Fruit fly (Drosophila melanogaster) whole organism, embryonic: ENCODE measurements around the gene VGlut.

Experiments used
- Adf1 ChIP-seq: fragments of 200-800 bp; sonication (Bioruptor generic); IDR thresholded peaks from 2 replicates; pipeline ENCODE4 v1.3.6; 2022; ENCODE audit warnings: missing biosample characterization, missing genetic modification characterization
- Awh ChIP-seq: fragments of 200-800 bp; sonication (Bioruptor generic); IDR thresholded peaks from 2 replicates; pipeline ENCODE4, ENCODE4 v1.3.6; 2022; ENCODE audit warnings: missing biosample characterization, missing genetic modification characterization
- CG10274 ChIP-seq: fragments of 200-800 bp; sonication (Bioruptor generic); optimal IDR thresholded peaks from 3 replicates; lab custom pipeline; 2017; ENCODE audit warnings: missing biosample characterization, mild to moderate bottlenecking, missing genetic modification characterization
- CG11695 ChIP-seq: fragments of 200-800 bp; sonication (Bioruptor generic); IDR thresholded peaks from 3 replicates; pipeline ENCODE4 v1.3.6; 2022; ENCODE audit warnings: missing biosample characterization, missing genetic modification characterization
- CG12071 ChIP-seq: fragments of 200-800 bp; sonication (Bioruptor generic); optimal IDR thresholded peaks from 3 replicates; lab custom pipeline; 2018; ENCODE audit warnings: missing biosample characterization, mild to moderate bottlenecking, missing genetic modification characterization
- CG13775 ChIP-seq: fragments of 200-800 bp; sonication (Bioruptor generic); optimal IDR thresholded peaks from 3 replicates; lab custom pipeline; 2017; ENCODE audit warnings: missing biosample characterization, mild to moderate bottlenecking, missing genetic modification characterization
- CG15479 ChIP-seq: fragments of 200-800 bp; sonication (Bioruptor generic); optimal IDR thresholded peaks from 3 replicates; lab custom pipeline; 2019; ENCODE audit warnings: missing biosample characterization, mild to moderate bottlenecking, missing genetic modification characterization, moderate library complexity
- CG15601 ChIP-seq: fragments of 200-800 bp; sonication (Bioruptor generic); optimal IDR thresholded peaks from 3 replicates; lab custom pipeline; 2019; ENCODE audit warnings: missing biosample characterization, mild to moderate bottlenecking, missing genetic modification characterization, moderate library complexity
- CG32767 ChIP-seq: fragments of 200-800 bp; sonication (Bioruptor generic); IDR thresholded peaks from 2 replicates; pipeline ENCODE4 v1.3.6; 2022; ENCODE audit warnings: missing biosample characterization, missing genetic modification characterization
- CG3407 ChIP-seq: fragments of 200-800 bp; sonication (Bioruptor generic); optimal IDR thresholded peaks from 2 replicates; lab custom pipeline; 2018; ENCODE audit warnings: missing biosample characterization, mild to moderate bottlenecking, missing genetic modification characterization
- CG3838 ChIP-seq: fragments of 200-800 bp; sonication (Bioruptor generic); optimal IDR thresholded peaks from 3 replicates; lab custom pipeline; 2016; ENCODE audit warnings: missing biosample characterization, missing genetic modification characterization
- CG9727 ChIP-seq: fragments of 200-800 bp; sonication (Bioruptor generic); optimal IDR thresholded peaks from 3 replicates; lab custom pipeline; 2017; ENCODE audit warnings: missing biosample characterization, mild to moderate bottlenecking, missing genetic modification characterization
- CG9932 ChIP-seq: fragments of 200-800 bp; sonication (Bioruptor generic); IDR thresholded peaks from 2 replicates; pipeline ENCODE4 v1.3.6; 2022; ENCODE audit warnings: missing biosample characterization, missing genetic modification characterization
- Dll ChIP-seq: fragments of 200-800 bp; sonication (Bioruptor generic); IDR thresholded peaks from 4 replicates; pipeline ENCODE4 v1.3.6; 2022; ENCODE audit warnings: missing biosample characterization, missing genetic modification characterization; ENCODE audit not compliant: partially characterized antibody
- ERR ChIP-seq: fragments of 200-800 bp; sonication (Bioruptor generic); optimal IDR thresholded peaks from 2 replicates; lab custom pipeline; 2016; ENCODE audit warnings: missing biosample characterization, missing genetic modification characterization
- Fer2 ChIP-seq: fragments of 200-800 bp; sonication (Bioruptor generic); optimal IDR thresholded peaks from 2 replicates; lab custom pipeline; 2018; ENCODE audit warnings: missing biosample characterization, mild to moderate bottlenecking, missing genetic modification characterization, moderate library complexity
- HmgD ChIP-seq: fragments of 200-800 bp; sonication (Bioruptor generic); optimal IDR thresholded peaks from 3 replicates; lab custom pipeline; 2016; ENCODE audit warnings: missing biosample characterization, missing genetic modification characterization
- Meics ChIP-seq: fragments of 200-800 bp; sonication (Bioruptor generic); optimal IDR thresholded peaks from 2 replicates; lab custom pipeline; 2017; ENCODE audit warnings: missing biosample characterization, mild to moderate bottlenecking, missing genetic modification characterization
- NFAT ChIP-seq: fragments of 200-800 bp; sonication (Bioruptor generic); IDR thresholded peaks from 2 replicates; pipeline ENCODE4 v1.3.6; 2022; ENCODE audit warnings: missing biosample characterization, missing genetic modification characterization
- Neu2 ChIP-seq: fragments of 200-800 bp; sonication (Bioruptor generic); optimal IDR thresholded peaks from 3 replicates; lab custom pipeline; 2016; ENCODE audit warnings: missing biosample characterization, missing genetic modification characterization, borderline replicate concordance
- Pdp1 ChIP-seq, 2 experiments: fragments of 200-800 bp; sonication (Bioruptor generic); optimal IDR thresholded peaks; 3 replicates each; lab custom pipeline; 2016; ENCODE audit warnings: missing biosample characterization in 2 of 2, missing genetic modification characterization in 2 of 2, mild to moderate bottlenecking in 1 of 2, moderate library complexity in 1 of 2
- Rfx ChIP-seq: fragments of 200-800 bp; sonication (Bioruptor generic); IDR thresholded peaks from 2 replicates; pipeline ENCODE4 v1.3.6; 2022; ENCODE audit warnings: missing biosample characterization, missing genetic modification characterization
- Tbp ChIP-seq: fragments of >200 bp; optimal IDR thresholded peaks from 2 replicates; lab custom pipeline; 2018; ENCODE audit warnings: missing biosample characterization, missing genetic modification characterization
- Usf ChIP-seq: fragments of 200-800 bp; sonication (Bioruptor generic); optimal IDR thresholded peaks from 2 replicates; lab custom pipeline; 2017; ENCODE audit warnings: missing genotype, missing biosample characterization, missing genetic modification characterization
- ac ChIP-seq: fragments of 200-800 bp; sonication (Bioruptor generic); optimal IDR thresholded peaks from 3 replicates; lab custom pipeline; 2017; ENCODE audit warnings: missing biosample characterization, mild to moderate bottlenecking, missing genetic modification characterization
- ap ChIP-seq: fragments of 200-800 bp; sonication (Bioruptor generic); IDR thresholded peaks from 2 replicates; pipeline ENCODE4 v1.3.6; 2022; ENCODE audit warnings: missing biosample characterization, missing genetic modification characterization
- chinmo ChIP-seq: fragments of 200-800 bp; sonication (Bioruptor generic); IDR thresholded peaks from 4 replicates; pipeline ENCODE4 v1.3.6; 2022; ENCODE audit warnings: missing biosample characterization, missing genetic modification characterization; ENCODE audit not compliant: partially characterized antibody
- cwo ChIP-seq: fragments of 200-800 bp; sonication (Bioruptor generic); optimal IDR thresholded peaks from 3 replicates; lab custom pipeline; 2017; ENCODE audit warnings: missing biosample characterization, missing genetic modification characterization, mild to moderate bottlenecking, moderate library complexity, missing genetic modification reagents
- dpn ChIP-seq, 2 experiments: fragments of 200-800 bp; sonication (Bioruptor generic); optimal IDR thresholded peaks; 3 replicates each; lab custom pipeline; 2016; ENCODE audit warnings: missing biosample characterization in 2 of 2, missing genetic modification characterization in 2 of 2
- ems ChIP-seq: fragments of 200-800 bp; sonication (Bioruptor generic); optimal IDR thresholded peaks from 3 replicates; lab custom pipeline; 2016; ENCODE audit warnings: missing biosample characterization, missing genetic modification characterization
- exex ChIP-seq: fragments of 200-800 bp; sonication (Bioruptor generic); optimal IDR thresholded peaks from 4 replicates; lab custom pipeline; 2018; ENCODE audit warnings: missing biosample characterization, mild to moderate bottlenecking, missing genetic modification characterization, moderate library complexity
- gcm ChIP-seq: fragments of 200-800 bp; sonication (Bioruptor generic); optimal IDR thresholded peaks from 2 replicates; lab custom pipeline; 2019; ENCODE audit warnings: missing biosample characterization, mild to moderate bottlenecking, missing genetic modification characterization, moderate library complexity
- grau ChIP-seq: fragments of 200-800 bp; optimal IDR thresholded peaks from 3 replicates; lab custom pipeline; 2019; ENCODE audit warnings: missing biosample characterization, mild to moderate bottlenecking, missing genetic modification characterization, moderate library complexity
- grn ChIP-seq: fragments of 200-800 bp; sonication (Bioruptor generic); optimal IDR thresholded peaks from 3 replicates; lab custom pipeline; 2017; ENCODE audit warnings: missing biosample characterization, missing genetic modification characterization
- nmo ChIP-seq: fragments of 200-800 bp; sonication (Bioruptor generic); optimal IDR thresholded peaks from 2 replicates; lab custom pipeline; 2018; ENCODE audit warnings: missing biosample characterization, mild to moderate bottlenecking, missing genetic modification characterization, moderate library complexity
- sc ChIP-seq, 3 experiments: fragments of >200 bp in 2 of 3; fragments of 200-800 bp in 1 of 3; sonication (Bioruptor generic) in 1 of 3; optimal IDR thresholded peaks; 2 replicates in 2 of 3; 3 replicates in 1 of 3; lab custom pipeline; 2017; ENCODE audit warnings: mild to moderate bottlenecking in 1 of 3, missing biosample characterization in 1 of 3, missing genetic modification characterization in 1 of 3, missing genetic modification reagents in 1 of 3
- sd ChIP-seq: fragments of 200-800 bp; sonication (Bioruptor generic); optimal IDR thresholded peaks from 3 replicates; lab custom pipeline; 2018; ENCODE audit warnings: missing biosample characterization, mild to moderate bottlenecking, missing genetic modification characterization, moderate library complexity
- sens ChIP-seq: fragments of 200-800 bp; sonication (Bioruptor generic); peaks from one replicate; lab custom pipeline; 2016; ENCODE audit warnings: missing biosample characterization, missing genetic modification characterization
- seq ChIP-seq: fragments of 200-800 bp; sonication (Bioruptor generic); IDR thresholded peaks from 2 replicates; pipeline ENCODE4 v1.3.6; 2022; ENCODE audit warnings: missing biosample characterization, missing genetic modification characterization
- sug ChIP-seq: fragments of 200-800 bp; optimal IDR thresholded peaks from 2 replicates; lab custom pipeline; 2019; ENCODE audit warnings: missing biosample characterization, mild to moderate bottlenecking, missing genetic modification characterization, moderate library complexity
- tin ChIP-seq: fragments of 200-800 bp; sonication (Bioruptor generic); optimal IDR thresholded peaks from 3 replicates; lab custom pipeline; 2016; ENCODE audit warnings: missing biosample characterization, missing genetic modification characterization
- wor ChIP-seq: fragments of 200-800 bp; sonication (Bioruptor generic); IDR thresholded peaks from 2 replicates; pipeline ENCODE4 v1.3.6; 2022; ENCODE audit warnings: missing biosample characterization, missing genetic modification characterization
- yki ChIP-seq: fragments of >200 bp; optimal IDR thresholded peaks from 3 replicates; lab custom pipeline; 2018

VGlut gene

DNA sequence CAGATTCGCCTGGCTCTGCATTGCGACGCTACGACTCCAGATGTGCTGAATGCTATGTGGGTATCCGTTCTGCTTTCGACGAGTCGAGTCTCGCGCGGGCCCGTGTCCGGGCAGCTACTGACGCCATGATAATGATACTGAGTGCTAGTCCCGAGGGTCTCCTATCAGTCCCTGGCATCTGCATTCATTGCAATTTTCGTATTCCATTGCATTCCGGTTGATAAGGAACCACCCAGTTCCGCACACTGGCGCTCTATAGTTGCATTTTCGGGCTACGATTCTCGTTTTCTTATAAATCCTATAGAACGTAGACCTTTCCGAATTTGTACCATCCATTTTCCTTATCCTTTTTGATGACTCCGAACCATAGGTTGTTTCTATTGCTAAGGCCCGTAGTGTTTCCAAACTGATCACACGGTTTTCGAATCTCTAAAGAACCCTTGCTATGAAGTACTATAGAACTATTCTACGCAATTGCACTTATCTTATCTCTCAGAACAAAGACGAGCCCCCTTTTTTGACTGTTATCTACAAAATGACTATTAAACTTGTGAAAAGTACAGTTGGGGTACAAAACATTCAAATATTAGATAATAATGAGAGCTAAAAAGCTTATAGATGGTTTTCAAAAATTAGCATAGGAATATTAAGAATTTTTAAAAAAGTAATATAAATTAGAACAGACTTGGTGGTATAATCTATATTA, 28.5 kb upstream of the VGlut start, which contains the start of gene CG3597:
Gene CG3597, minus strand, starts transcription at position 119 of the 706 bp plus-strand sequence.
- TF ChIP-seq Pdp1 (GFP tag; optimal IDR thresholded peaks at IDR 0.05; lab: Kevin White, UChicago): peak in 1 of 2 experiments; percentile 14
- TF ChIP-seq CG15479: peak; percentile 11
- no peak for TF ChIP-seq CG32767 (GFP tag; lab: Robert Waterston, UW)
- TF ChIP-seq exex (tag; lab: Kevin White, UChicago): peak; percentile 51
- TF ChIP-seq Adf1 (GFP tag; lab: Robert Waterston, UW): no peak

DNA sequence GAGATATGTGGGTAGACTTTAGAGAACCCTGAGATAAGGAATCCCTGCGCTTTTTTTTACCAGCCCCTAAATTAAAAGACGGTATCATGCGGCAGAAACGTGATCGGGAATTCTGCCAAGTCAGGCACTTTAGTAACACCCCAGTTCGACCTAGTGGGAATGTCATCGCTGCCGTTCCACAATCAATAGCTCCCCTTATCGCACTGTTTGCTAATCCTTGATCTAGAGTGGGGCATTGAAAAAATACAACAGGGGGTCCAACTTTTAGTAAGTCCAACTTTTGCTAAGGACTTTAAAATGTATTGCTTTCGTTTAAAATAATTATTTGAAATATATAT, 28.0 kb upstream of the VGlut start:
- TF ChIP-seq exex (tag; lab: Kevin White, UChicago) (peak; percentile 25), Usf (GFP tag; lab: Kevin White, UChicago) (no peak), sens (GFP tag; lab: Kevin White, UChicago) (peak; percentile 39), grau (tag; lab: Kevin White, UChicago) (no peak), ERR (GFP tag; lab: Kevin White, UChicago) (peak; percentile 38), CG10274 (no peak), grn (GFP tag; lab: Kevin White, UChicago) (peak; percentile 58), HmgD (GFP tag; lab: Kevin White, UChicago) (no peak), sug (tag; lab: Kevin White, UChicago) (peak; percentile 97), dpn (GFP tag; optimal IDR thresholded peaks at IDR 0.05; lab: Kevin White, UChicago) (no peak), sd (tag; lab: Kevin White, UChicago) (peak; percentile 1), sc (optimal IDR thresholded peaks at IDR 0.05; lab: Kevin White, UChicago) (no peak), sc (GFP tag; optimal IDR thresholded peaks at IDR 0.05; lab: Kevin White, UChicago) (no peak), cwo (GFP tag; lab: Kevin White, UChicago) (peak; percentile 75), Neu2 (GFP tag; lab: Kevin White, UChicago) (no peak), chinmo (GFP tag; lab: Robert Waterston, UW) (0 out of 4 replicates have a peak, but pooled peaks have one; percentile 43)
- TF ChIP-seq, all 482 proteins: peak for 8

DNA sequence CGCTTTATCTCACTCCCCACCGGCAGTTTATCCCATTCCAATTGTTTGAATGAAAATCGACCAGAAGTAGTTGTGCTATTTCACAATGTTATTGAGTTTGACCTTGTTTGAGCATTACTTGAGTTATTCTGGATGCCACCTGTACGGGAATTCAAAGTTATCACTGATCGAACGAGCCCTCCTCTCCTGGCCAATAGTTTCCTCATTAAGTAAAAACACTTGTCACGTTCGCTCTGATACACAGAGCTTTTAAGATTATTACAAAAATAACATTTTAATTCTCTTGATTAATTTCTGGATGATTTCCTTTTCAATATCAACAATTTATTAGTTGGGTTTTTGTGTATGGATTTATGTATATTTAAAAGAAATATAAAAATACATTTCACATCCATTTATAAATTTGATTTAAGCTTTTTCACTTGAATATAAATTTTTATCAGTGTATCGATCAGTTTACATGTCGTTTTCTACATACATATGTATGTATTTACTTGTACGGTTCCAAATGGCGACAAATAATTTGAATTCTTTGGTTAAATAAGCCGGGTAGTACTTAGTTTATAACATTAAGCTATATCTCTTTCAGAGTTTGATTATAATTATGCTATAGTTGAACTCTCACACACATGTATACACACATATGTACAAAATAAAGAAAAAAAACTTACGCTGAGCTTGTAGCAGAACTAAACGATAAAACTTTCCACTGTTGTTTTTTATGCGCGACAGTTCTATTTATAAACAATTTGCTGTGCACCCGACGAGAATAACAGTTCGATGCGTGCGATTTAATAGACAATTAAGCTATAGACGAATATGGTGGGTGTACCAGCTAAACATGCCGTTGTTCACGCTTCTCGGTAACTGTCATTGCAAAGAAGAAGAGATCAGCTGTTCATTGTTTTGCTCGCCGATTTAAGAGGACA, 26.0 kb upstream of the VGlut start, which contains the start of the genes CG3609 and CG15390:
Gene CG3609, minus strand, starts transcription at position 810 of the 929 bp plus-strand sequence.
Gene CG15390, plus strand, starts transcription at position 896 of the 929 bp plus-strand sequence.
- TF ChIP-seq CG13775 (GFP tag; lab: Kevin White, UChicago): peak; percentile 41
- peak; percentile 98 for TF ChIP-seq Rfx (GFP tag; lab: Robert Waterston, UW)
- TF ChIP-seq Dll: no peak; the same call in 3 of the 4 replicates
- peak; percentile 91 for TF ChIP-seq ems (GFP tag; lab: Kevin White, UChicago)
- peak; percentile 9; the same call in 1 of the 2 replicates for TF ChIP-seq wor
- TF ChIP-seq ac (GFP tag; lab: Kevin White, UChicago): no peak
- TF ChIP-seq Meics: peak; percentile 70
- TF ChIP-seq CG15479: no peak
- peak; percentile 65 for TF ChIP-seq CG11695 (GFP tag; lab: Robert Waterston, UW)
- peak; percentile 99 for TF ChIP-seq NFAT
- TF ChIP-seq Fer2 (tag; lab: Kevin White, UChicago): peak; percentile 42
- peak; percentile 22 for TF ChIP-seq CG15601 (tag; lab: Kevin White, UChicago)
- peak; percentile 30; the same call in 1 of the 2 replicates for TF ChIP-seq ap (GFP tag; lab: Robert Waterston, UW)
- TF ChIP-seq CG3407 (GFP tag; lab: Kevin White, UChicago): peak; percentile 41
- TF ChIP-seq yki (lab: Kevin White, UChicago): no peak
- TF ChIP-seq tin: peak; percentile 82
- peak; percentile 74 for TF ChIP-seq Awh (GFP tag; lab: Robert Waterston, UW)
- peak; percentile 54 for TF ChIP-seq gcm (GFP tag; lab: Kevin White, UChicago)
- peak; percentile 77 for TF ChIP-seq CG12071 (GFP tag; lab: Kevin White, UChicago)
- TF ChIP-seq seq (GFP tag; lab: Robert Waterston, UW): no peak
- TF ChIP-seq CG9932 (GFP tag; lab: Robert Waterston, UW): peak; percentile 97
- peak; percentile 54 for TF ChIP-seq CG9727
- no peak for TF ChIP-seq Tbp
- TF ChIP-seq CG3838 (GFP tag; lab: Kevin White, UChicago): peak; percentile 9
- peak; percentile 57 for TF ChIP-seq nmo (GFP tag; lab: Kevin White, UChicago)
